Fruit fly (Drosophila melanogaster): Measurements from ENCODE around the gene CG43703.

dm6 chr2L:3777485-3777884 lies 12.2 kb downstream of the CG43703 start:
- no peak for TF ChIP-seq EcR (GFP tag; optimal IDR thresholded peaks at IDR 0.05)
- no peak for TF ChIP-seq CG8478 (optimal IDR thresholded peaks at IDR 0.05)
- TF ChIP-seq usp (GFP tag; optimal IDR thresholded peaks at IDR 0.05), result no peak

All from whole organism.